Worm (Caenorhabditis elegans): ENCODE data around the gene F09G8.5.
A peak's percentile ranks its signal among the peaks of the same experiment; 100 is the strongest.

F09G8.5 gene

ce11 chrIII:8254938-8255337 lies at the start of gene F09G8.5:
TSS of gene F09G8.5 (plus strand) at chrIII:8254975.
- TF ChIP-seq sem-2 (GFP tag; optimal IDR thresholded peaks at IDR 0.05) (no peak), mab-5 (tag; optimal IDR thresholded peaks at IDR 0.05) (no peak), nhr-2 (tag; optimal IDR thresholded peaks at IDR 0.05) (no peak), ces-1 (GFP tag; optimal IDR thresholded peaks at IDR 0.05) (no peak), zip-8 (tag; optimal IDR thresholded peaks at IDR 0.05) (no peak), unc-120 (tag; optimal IDR thresholded peaks at IDR 0.05; ENCODE audit: poor library complexity, severe bottlenecking) (no peak), sptf-1 (tag; optimal IDR thresholded peaks at IDR 0.05) (no peak), lsy-2 (tag; optimal IDR thresholded peaks at IDR 0.05) (no peak), lin-32 (GFP tag; optimal IDR thresholded peaks at IDR 0.05) (no peak), mls-2 (tag; optimal IDR thresholded peaks at IDR 0.05) (no peak), ztf-11 (tag; optimal IDR thresholded peaks at IDR 0.05) (no peak), blmp-1 (tag; optimal IDR thresholded peaks at IDR 0.05) (no peak), nhr-76 (tag; optimal IDR thresholded peaks at IDR 0.05) (no peak), ceh-83 (GFP tag; optimal IDR thresholded peaks at IDR 0.05) (no peak), flh-1 (GFP tag; optimal IDR thresholded peaks at IDR 0.05) (no peak)

DNA sequence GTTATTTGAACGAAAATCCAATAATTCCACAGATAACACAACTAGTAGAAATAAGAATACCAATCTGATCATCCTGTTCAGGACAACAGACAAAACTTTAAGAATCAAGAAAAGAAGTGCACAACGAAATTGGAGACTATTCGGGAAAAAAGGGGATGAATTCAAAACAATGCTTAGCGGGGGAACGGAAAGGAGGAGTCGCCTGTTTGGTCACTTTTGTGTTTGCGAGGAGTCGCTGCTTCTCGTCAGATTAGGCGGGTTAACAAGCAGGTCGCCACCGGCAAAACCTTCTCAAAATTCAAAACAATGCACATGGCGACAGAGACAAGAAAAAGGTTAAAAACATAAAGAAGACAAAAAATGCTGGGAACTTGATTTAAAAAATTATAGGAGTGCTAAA lies 45.0 kb upstream of the F09G8.5 start, which contains the start of gene C30A5.10:
TSS of gene C30A5.10 (minus strand) at position 101 of the 400 bp plus-strand sequence.
- TF ChIP-seq mls-2 (tag; optimal IDR thresholded peaks at IDR 0.05) (no peak), nhr-237 (tag; optimal IDR thresholded peaks at IDR 0.05) (no peak), nhr-12 (tag; optimal IDR thresholded peaks at IDR 0.05) (no peak), elt-3 (tag; optimal IDR thresholded peaks at IDR 0.05) (no peak), mep-1 (tag; optimal IDR thresholded peaks at IDR 0.05) (no peak), blmp-1 (tag; optimal IDR thresholded peaks at IDR 0.05) (no peak), flh-1 (GFP tag; optimal IDR thresholded peaks at IDR 0.05) (no peak), ceh-39 (tag; optimal IDR thresholded peaks at IDR 0.05) (no peak), cnd-1 (tag; optimal IDR thresholded peaks at IDR 0.05) (no peak), unc-39 (tag; optimal IDR thresholded peaks at IDR 0.05) (no peak), lin-13 (tag; optimal IDR thresholded peaks at IDR 0.05) (no peak), bed-3 (GFP tag; optimal IDR thresholded peaks at IDR 0.05) (no peak), nhr-2 (tag; optimal IDR thresholded peaks at IDR 0.05) (no peak)

DNA sequence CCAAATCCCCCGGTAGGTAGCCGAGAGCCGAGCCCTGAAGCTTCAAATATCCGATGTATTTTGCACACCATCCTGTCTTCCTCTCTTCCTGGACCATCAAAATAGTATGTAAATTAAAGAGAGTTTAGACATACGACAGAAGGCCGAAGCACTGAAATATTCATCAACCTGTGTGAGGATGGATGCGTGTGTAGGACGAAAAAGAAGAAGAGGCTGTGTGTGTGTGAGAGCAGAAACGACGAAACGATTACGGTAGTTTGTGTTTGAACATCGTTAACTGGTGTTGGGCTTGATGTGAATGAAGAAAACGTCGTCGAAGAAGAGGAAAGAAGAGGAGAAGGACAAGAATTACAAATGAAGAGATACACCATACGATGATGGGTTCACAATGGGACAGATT lies 43.2 kb upstream of the F09G8.5 start:
- TF ChIP-seq ztf-11 (tag; optimal IDR thresholded peaks at IDR 0.05): no peak
- TF ChIP-seq nhr-28 (tag; optimal IDR thresholded peaks at IDR 0.05): no peak
- no peak for TF ChIP-seq M03D4.4 (tag; optimal IDR thresholded peaks at IDR 0.05)
- no peak for TF ChIP-seq lin-32 (GFP tag; optimal IDR thresholded peaks at IDR 0.05)
- TF ChIP-seq unc-62 (GFP tag; optimal IDR thresholded peaks at IDR 0.05): no peak
- no peak for TF ChIP-seq lsy-2 (tag; optimal IDR thresholded peaks at IDR 0.05)
- TF ChIP-seq mls-2 (tag; optimal IDR thresholded peaks at IDR 0.05): no peak
- TF ChIP-seq unc-39 (tag; optimal IDR thresholded peaks at IDR 0.05): no peak
- TF ChIP-seq tbx-8 (GFP tag; optimal IDR thresholded peaks at IDR 0.05): no peak

DNA sequence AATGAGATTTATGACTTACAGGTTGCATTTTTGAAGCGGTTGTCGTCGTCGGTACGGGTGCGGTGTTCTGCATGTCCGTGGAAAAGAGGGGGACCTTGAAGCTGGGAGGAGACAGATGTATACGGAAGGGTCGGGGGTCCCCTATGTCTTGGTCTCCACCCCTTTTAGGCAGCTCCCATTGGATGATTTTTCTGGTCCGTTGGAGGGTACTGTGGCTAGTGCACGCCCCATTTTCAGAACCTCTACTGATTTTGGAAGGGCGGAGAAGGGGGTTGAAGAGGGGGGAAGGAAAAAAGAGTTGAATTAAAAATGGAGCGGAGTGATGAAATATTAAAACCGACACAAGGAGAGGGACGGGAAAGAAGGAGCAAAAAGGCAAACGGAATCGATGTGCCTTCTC lies 38.6 kb upstream of the F09G8.5 start, which contains the start of gene unc-86:
TSS of gene unc-86 (minus strand) at position 113 of the 400 bp plus-strand sequence.
- TF ChIP-seq sem-2 (GFP tag; optimal IDR thresholded peaks at IDR 0.05) (no peak), lsy-2 (tag; optimal IDR thresholded peaks at IDR 0.05) (peak; percentile 55), elt-3 (tag; optimal IDR thresholded peaks at IDR 0.05) (no peak), M03D4.4 (tag; optimal IDR thresholded peaks at IDR 0.05) (no peak), unc-62 (GFP tag; optimal IDR thresholded peaks at IDR 0.05) (no peak), snpc-4 (tag; optimal IDR thresholded peaks at IDR 0.05) (no peak), nhr-237 (tag; optimal IDR thresholded peaks at IDR 0.05) (no peak), bed-3 (GFP tag; optimal IDR thresholded peaks at IDR 0.05) (no peak), lin-32 (GFP tag; optimal IDR thresholded peaks at IDR 0.05) (no peak)

- TF ChIP-seq ztf-11 (tag; optimal IDR thresholded peaks at IDR 0.05) (no peak), elt-3 (tag; optimal IDR thresholded peaks at IDR 0.05) (no peak), flh-1 (GFP tag; optimal IDR thresholded peaks at IDR 0.05) (no peak), unc-62 (GFP tag; optimal IDR thresholded peaks at IDR 0.05) (no peak), drap-1 (GFP tag; optimal IDR thresholded peaks at IDR 0.05) (no peak), unc-39 (tag; optimal IDR thresholded peaks at IDR 0.05) (no peak), nhr-2 (tag; optimal IDR thresholded peaks at IDR 0.05) (no peak), nhr-28 (tag; optimal IDR thresholded peaks at IDR 0.05) (no peak), pha-4 (tag; optimal IDR thresholded peaks at IDR 0.05) (no peak), sem-2 (GFP tag; optimal IDR thresholded peaks at IDR 0.05) (no peak), snpc-4 (tag; optimal IDR thresholded peaks at IDR 0.05) (no peak), mls-2 (tag; optimal IDR thresholded peaks at IDR 0.05) (no peak), lsy-2 (tag; optimal IDR thresholded peaks at IDR 0.05) (no peak), bed-3 (GFP tag; optimal IDR thresholded peaks at IDR 0.05) (no peak), blmp-1 (tag; optimal IDR thresholded peaks at IDR 0.05) (no peak)
Measured at ce11 chrIII:8217919-8218318, 36.9 kb upstream of the F09G8.5 start, which contains the start of gene C30A5.16. TSS of gene C30A5.16 (plus strand) at chrIII:8218219.
